Worm (Caenorhabditis elegans) whole organism, young adult: ENCODE data around the gene ddx-19.
A peak's percentile ranks its signal among the peaks of the same experiment; 100 is the strongest.

Source experiments
- B0336.3 ChIP-seq: fragments of 200-800 bp; sonication (Bioruptor generic); IDR thresholded peaks from 2 replicates; pipeline ENCODE4 v1.3.6; 2022; ENCODE audit warnings: missing genetic modification characterization, missing compliant biosample characterization
- C17E4.6 ChIP-seq: fragments of 200-800 bp; sonication (Bioruptor generic); IDR thresholded peaks from 2 replicates; pipeline ENCODE4 v1.3.6; 2022; ENCODE audit warnings: missing genetic modification reagents, missing genetic modification characterization, missing compliant biosample characterization
- F22D6.2 ChIP-seq: sonication (generic microtip); optimal IDR thresholded peaks from 2 replicates; lab custom pipeline; 2016; ENCODE audit warnings: mild to moderate bottlenecking, missing genetic modification characterization, missing compliant biosample characterization
- F33H1.4 ChIP-seq: fragments of 200-800 bp; sonication (Bioruptor generic); IDR thresholded peaks from 2 replicates; pipeline ENCODE4 v1.3.6; 2022; ENCODE audit warnings: missing genetic modification reagents, missing genetic modification characterization, missing compliant biosample characterization
- T26A5.8 ChIP-seq: sonication (generic microtip); optimal IDR thresholded peaks from 2 replicates; lab custom pipeline; 2016; ENCODE audit warnings: missing genetic modification characterization, missing compliant biosample characterization
- Y53F4B.3 ChIP-seq: fragments of 200-800 bp; sonication (Bioruptor generic); IDR thresholded peaks from 2 replicates; pipeline ENCODE4 v1.3.6; 2022; ENCODE audit warnings: missing genetic modification reagents, missing genetic modification characterization, missing compliant biosample characterization
- Y56A3A.18 ChIP-seq: fragments of 200-800 bp; sonication (Bioruptor generic); IDR thresholded peaks from 2 replicates; pipeline ENCODE4 v1.3.6; 2022; ENCODE audit warnings: missing genetic modification reagents, missing genetic modification characterization, missing compliant biosample characterization
- ZK185.1 ChIP-seq: sonication (generic microtip); optimal IDR thresholded peaks from 2 replicates; lab custom pipeline; 2016; ENCODE audit warnings: mild to moderate bottlenecking, missing genetic modification characterization, missing compliant biosample characterization; ENCODE audit not compliant: poor library complexity, severe bottlenecking
- athp-1 ChIP-seq: sonication (generic microtip); optimal IDR thresholded peaks from 2 replicates; lab custom pipeline; 2017; ENCODE audit warnings: mild to moderate bottlenecking, missing genetic modification characterization, missing compliant biosample characterization
- attf-6 ChIP-seq: fragments of 200-800 bp; sonication (Bioruptor generic); IDR thresholded peaks from 2 replicates; pipeline ENCODE4 v1.3.6; 2022; ENCODE audit warnings: missing genetic modification reagents, missing genetic modification characterization, missing compliant biosample characterization
- ccch-3 ChIP-seq: fragments of 200-800 bp; sonication (Bioruptor generic); optimal IDR thresholded peaks from 2 replicates; lab custom pipeline; 2018; ENCODE audit warnings: mild to moderate bottlenecking, missing genetic modification characterization, missing compliant biosample characterization
- ceh-27 ChIP-seq: fragments of 200-800 bp; sonication (Bioruptor generic); optimal IDR thresholded peaks from 2 replicates; lab custom pipeline; 2018; ENCODE audit warnings: mild to moderate bottlenecking, missing genetic modification characterization, moderate library complexity, missing compliant biosample characterization
- ceh-79 ChIP-seq: sonication (generic microtip); optimal IDR thresholded peaks from 2 replicates; lab custom pipeline; 2017; ENCODE audit warnings: mild to moderate bottlenecking, missing genetic modification characterization, missing compliant biosample characterization
- die-1 ChIP-seq: sonication (generic microtip); optimal IDR thresholded peaks from 2 replicates; lab custom pipeline; 2016; ENCODE audit warnings: missing genotype, mild to moderate bottlenecking, missing genetic modification characterization, missing compliant biosample characterization
- dox-1 ChIP-seq: fragments of 200-800 bp; sonication (Bioruptor generic); IDR thresholded peaks from 2 replicates; pipeline ENCODE4 v1.3.6; 2022; ENCODE audit warnings: missing genetic modification reagents, missing genetic modification characterization, missing compliant biosample characterization
- efl-1 ChIP-seq: fragments of 150-350 bp; optimal IDR thresholded peaks from 2 replicates; lab custom pipeline; 2014; ENCODE audit warnings: missing biosample characterization, missing genetic modification reagents, missing genetic modification characterization
- gei-17 ChIP-seq: fragments of 200-800 bp; sonication (Bioruptor generic); optimal IDR thresholded peaks from 2 replicates; lab custom pipeline; 2018; ENCODE audit warnings: mild to moderate bottlenecking, missing genetic modification characterization, missing compliant biosample characterization
- hmg-20 ChIP-seq: fragments of 200-800 bp; sonication (Bioruptor generic); IDR thresholded peaks from 2 replicates; pipeline ENCODE4 v1.3.6; 2022; ENCODE audit warnings: missing genetic modification reagents, missing genetic modification characterization, missing compliant biosample characterization
- let-607 ChIP-seq, 2 experiments: fragments of 200-800 bp in 1 of 2; sonication (Bioruptor generic) in 1 of 2; sonication (generic microtip) in 1 of 2; optimal IDR thresholded peaks; 2 replicates each; lab custom pipeline; 2016 to 2018; ENCODE audit warnings: mild to moderate bottlenecking in 2 of 2, missing compliant biosample characterization in 2 of 2, missing genetic modification characterization in 2 of 2, moderate library complexity in 2 of 2, missing genotype in 1 of 2
- lin-54 ChIP-seq: fragments of 200-800 bp; sonication (Bioruptor generic); optimal IDR thresholded peaks from 2 replicates; lab custom pipeline; 2018; ENCODE audit warnings: mild to moderate bottlenecking, missing genetic modification characterization, missing compliant biosample characterization
- madf-10 ChIP-seq: sonication (generic microtip); optimal IDR thresholded peaks from 2 replicates; lab custom pipeline; 2016; ENCODE audit warnings: mild to moderate bottlenecking, missing genetic modification characterization, missing compliant biosample characterization
- nfyb-1 ChIP-seq: fragments of 200-800 bp; sonication (Bioruptor generic); IDR thresholded peaks from 2 replicates; pipeline ENCODE4 v1.3.6; 2022; ENCODE audit warnings: missing genetic modification reagents, missing genetic modification characterization, missing compliant biosample characterization
- nhr-179 ChIP-seq: sonication (generic microtip); optimal IDR thresholded peaks from 2 replicates; lab custom pipeline; 2016; ENCODE audit warnings: mild to moderate bottlenecking, missing genetic modification characterization, missing compliant biosample characterization
- nhr-90 ChIP-seq: sonication (generic microtip); optimal IDR thresholded peaks from 2 replicates; lab custom pipeline; 2016; ENCODE audit warnings: missing genotype, mild to moderate bottlenecking, missing genetic modification characterization, missing compliant biosample characterization
- pbrm-1 ChIP-seq: fragments of 200-800 bp; sonication (Bioruptor generic); IDR thresholded peaks from 2 replicates; pipeline ENCODE4 v1.3.6; 2022; ENCODE audit warnings: missing genetic modification reagents, missing genetic modification characterization, missing compliant biosample characterization
- rec-8 ChIP-seq, 2 experiments: sonication (generic microtip); optimal IDR thresholded peaks; 2 replicates each; lab custom pipeline; 2016; ENCODE audit warnings: mild to moderate bottlenecking in 2 of 2, missing genetic modification characterization in 2 of 2, missing genetic modification reagents in 2 of 2, missing genotype in 2 of 2, missing biosample characterization in 1 of 2, missing compliant biosample characterization in 1 of 2, moderate library complexity in 1 of 2
- snpc-1.3 ChIP-seq: sonication (generic microtip); optimal IDR thresholded peaks from 2 replicates; lab custom pipeline; 2017; ENCODE audit warnings: missing genetic modification characterization, mild to moderate bottlenecking, missing compliant biosample characterization, antibody characterized with exemption, moderate library complexity, missing genotype, missing genetic modification reagents; ENCODE audit not compliant: insufficient read depth
- tbp1 ChIP-seq: fragments of 200-800 bp; sonication (Bioruptor generic); optimal IDR thresholded peaks from 2 replicates; lab custom pipeline; 2018; ENCODE audit warnings: mild to moderate bottlenecking, missing genetic modification characterization, missing compliant biosample characterization
- tbx-9 ChIP-seq: sonication (generic microtip); optimal IDR thresholded peaks from 2 replicates; lab custom pipeline; 2016; ENCODE audit warnings: borderline replicate concordance, missing genetic modification characterization, inconsistent platforms, missing compliant biosample characterization
- unc-130 ChIP-seq: sonication (generic microtip); optimal IDR thresholded peaks from 2 replicates; lab custom pipeline; 2016; ENCODE audit warnings: missing genetic modification reagents, missing genetic modification characterization, missing compliant biosample characterization
- unc-62 ChIP-seq: fragments of 150-350 bp; optimal IDR thresholded peaks from 2 replicates; lab custom pipeline; 2014; ENCODE audit warnings: missing biosample characterization, missing genetic modification reagents, missing genetic modification characterization
- xnd-1 ChIP-seq: sonication (generic microtip); optimal IDR thresholded peaks from 2 replicates; lab custom pipeline; 2016; ENCODE audit warnings: missing genotype, missing genetic modification reagents, missing genetic modification characterization, missing compliant biosample characterization
- zfh-2 ChIP-seq: fragments of 200-800 bp; sonication (Bioruptor generic); conservative IDR thresholded peaks from 2 replicates; pipeline ENCODE4 v1.3.6; 2022; ENCODE audit warnings: missing genetic modification reagents, missing genetic modification characterization, missing compliant biosample characterization
- zim-3 ChIP-seq: sonication (generic microtip); optimal IDR thresholded peaks from 2 replicates; lab custom pipeline; 2017; ENCODE audit warnings: mild to moderate bottlenecking, missing genetic modification characterization, moderate library complexity, missing compliant biosample characterization
- ztf-22 ChIP-seq: fragments of 200-800 bp; sonication (Bioruptor generic); optimal IDR thresholded peaks from 2 replicates; lab custom pipeline; 2018; ENCODE audit warnings: mild to moderate bottlenecking, missing genetic modification characterization, moderate library complexity, missing compliant biosample characterization
- ztf-3 ChIP-seq: fragments of 200-800 bp; sonication (Bioruptor generic); optimal IDR thresholded peaks from 2 replicates; lab custom pipeline; 2018; ENCODE audit warnings: mild to moderate bottlenecking, missing genetic modification characterization, missing compliant biosample characterization

ddx-19 gene

DNA sequence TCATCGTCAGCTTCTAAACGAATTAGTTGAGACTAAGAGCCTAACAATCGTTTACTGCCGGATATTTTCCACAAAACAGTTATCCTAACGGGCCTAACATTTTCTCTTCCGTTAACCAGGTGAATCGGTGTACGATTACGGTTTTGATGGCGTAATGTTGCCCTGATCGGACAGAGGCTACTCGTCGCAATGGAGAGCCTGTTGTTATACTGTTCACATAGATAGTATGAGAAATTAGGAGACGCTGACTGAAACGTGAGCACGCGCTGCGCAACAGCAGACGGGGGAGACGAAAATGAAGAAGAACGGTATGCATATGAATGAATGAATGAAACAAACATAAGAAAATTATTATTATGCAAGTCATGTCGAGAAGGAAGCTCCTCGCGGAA lies 14.7 kb downstream of the ddx-19 start:
- TF ChIP-seq efl-1 = no peak
- no peak for TF ChIP-seq ZK185.1 (tag; lab: Kevin White, UChicago)
- TF ChIP-seq C17E4.6 (GFP tag; lab: Robert Waterston, UW) = no peak
- TF ChIP-seq let-607 (tag; optimal IDR thresholded peaks at IDR 0.05; lab: Kevin White, UChicago) = no peak
- no peak for TF ChIP-seq ccch-3 (GFP tag; lab: Kevin White, UChicago)
- TF ChIP-seq zim-3 (tag; lab: Kevin White, UChicago) = no peak
- TF ChIP-seq unc-130 = no peak
- no peak for TF ChIP-seq Y53F4B.3 (GFP tag; lab: Robert Waterston, UW)
- TF ChIP-seq nhr-179 (tag; lab: Kevin White, UChicago) = no peak
- no peak for TF ChIP-seq ceh-79 (tag; lab: Kevin White, UChicago)
- no peak for TF ChIP-seq madf-10 (tag; lab: Kevin White, UChicago)
- no peak for TF ChIP-seq die-1 (tag; lab: Kevin White, UChicago)
- TF ChIP-seq ceh-27 (GFP tag; lab: Kevin White, UChicago) = no peak
- no peak for TF ChIP-seq zfh-2 (GFP tag; lab: Robert Waterston, UW)
- no peak for TF ChIP-seq ztf-22 (GFP tag; lab: Kevin White, UChicago)

DNA sequence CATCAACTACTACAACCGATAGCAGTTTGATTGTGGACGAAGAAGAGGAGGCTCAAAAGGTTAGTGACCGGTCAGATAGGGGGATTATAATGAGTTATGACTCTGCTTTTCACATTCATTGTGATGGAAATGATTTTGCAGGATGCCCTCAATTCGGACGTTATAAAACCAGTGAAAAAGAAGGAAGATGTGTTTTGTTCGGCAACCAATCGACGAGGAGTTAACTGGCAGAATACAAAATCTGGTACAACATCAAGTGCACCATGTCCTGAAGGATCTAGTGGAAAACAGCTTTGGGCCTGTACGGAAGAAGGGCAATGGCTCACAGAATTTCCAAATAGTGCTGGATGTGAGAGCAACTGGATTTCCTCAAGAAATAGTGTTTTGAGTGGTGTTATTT lies 19.2 kb downstream of the ddx-19 start:
- TF ChIP-seq C17E4.6 (GFP tag; lab: Robert Waterston, UW) = no peak
- TF ChIP-seq F33H1.4 (GFP tag; lab: Robert Waterston, UW) = peak; percentile 9; the same call in 1 of the 2 replicates

DNA sequence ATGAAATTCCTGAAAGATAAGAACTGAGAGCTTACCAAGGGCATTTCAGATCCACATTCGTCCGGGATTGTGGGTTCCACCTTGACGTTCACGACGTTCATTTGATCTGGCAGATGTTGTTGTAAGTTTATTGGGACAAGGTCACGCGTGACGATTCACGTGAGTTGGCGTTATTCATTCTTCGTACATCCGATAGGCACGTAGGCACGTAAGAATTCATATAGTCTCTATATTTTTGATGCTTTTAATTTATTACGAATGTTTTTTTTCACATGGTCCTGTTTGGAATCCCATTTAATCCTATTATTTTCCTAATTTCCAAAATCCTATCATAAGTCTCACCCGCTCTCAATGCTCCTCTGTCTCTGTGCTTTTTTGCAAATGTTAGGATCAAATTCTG lies 27.2 kb downstream of the ddx-19 start, which contains the start of gene B0457.4:
Gene B0457.4 (minus strand): TSS at position 101 of the 400 bp plus-strand sequence.
- TF ChIP-seq T26A5.8 (no peak), Y56A3A.18 (GFP tag; lab: Robert Waterston, UW) (no peak), nfyb-1 (GFP tag; lab: Robert Waterston, UW) (no peak), rec-8 (tag; optimal IDR thresholded peaks at IDR 0.05; lab: Kevin White, UChicago) (no peak), tbx-9 (no peak), ztf-3 (GFP tag; lab: Kevin White, UChicago) (no peak), dox-1 (GFP tag; lab: Robert Waterston, UW) (no peak), xnd-1 (tag; lab: Kevin White, UChicago) (no peak), nhr-90 (tag; lab: Kevin White, UChicago) (no peak), ccch-3 (GFP tag; lab: Kevin White, UChicago) (no peak), F22D6.2 (tag; lab: Kevin White, UChicago) (no peak), pbrm-1 (GFP tag; lab: Robert Waterston, UW) (no peak), athp-1 (tag; lab: Kevin White, UChicago) (no peak), lin-54 (no peak), unc-62 (GFP tag; lab: Kevin White, UChicago) (no peak), hmg-20 (GFP tag; lab: Robert Waterston, UW) (no peak), tbp1 (GFP tag; lab: Kevin White, UChicago) (no peak), gei-17 (GFP tag; lab: Kevin White, UChicago) (no peak), snpc-1.3 (tag; lab: Kevin White, UChicago) (no peak)

DNA sequence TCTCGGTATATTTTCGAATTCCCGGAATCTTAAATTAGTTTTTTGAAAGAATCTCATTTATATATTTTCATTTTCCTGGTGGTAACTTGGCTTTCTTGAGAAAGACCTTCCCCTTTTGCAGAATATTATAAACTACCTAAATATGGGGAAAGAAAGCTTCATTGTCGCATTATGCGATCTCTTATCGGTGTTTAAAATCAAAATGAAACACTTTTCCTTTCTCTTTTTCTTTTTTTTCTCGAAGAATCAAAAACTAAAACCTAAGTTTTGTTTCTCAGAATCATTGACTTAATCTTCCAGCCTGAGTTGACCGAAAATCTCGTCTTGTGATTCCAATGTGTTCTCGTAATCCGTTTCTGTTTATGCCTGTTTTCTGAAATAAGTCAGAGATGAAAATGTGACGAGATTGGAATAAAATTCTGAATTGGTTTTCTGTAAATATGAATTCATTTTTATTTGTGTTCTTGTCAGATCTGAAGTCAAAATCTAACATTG lies 27.9 kb downstream of the ddx-19 start:
- no peak for TF ChIP-seq tbx-9
- TF ChIP-seq attf-6 (GFP tag; lab: Robert Waterston, UW) = no peak
- TF ChIP-seq B0336.3 (GFP tag; lab: Robert Waterston, UW) = no peak
